Worm (Caenorhabditis elegans): ENCODE measurements around the gene F57C2.5.

F57C2.5 gene

DNA sequence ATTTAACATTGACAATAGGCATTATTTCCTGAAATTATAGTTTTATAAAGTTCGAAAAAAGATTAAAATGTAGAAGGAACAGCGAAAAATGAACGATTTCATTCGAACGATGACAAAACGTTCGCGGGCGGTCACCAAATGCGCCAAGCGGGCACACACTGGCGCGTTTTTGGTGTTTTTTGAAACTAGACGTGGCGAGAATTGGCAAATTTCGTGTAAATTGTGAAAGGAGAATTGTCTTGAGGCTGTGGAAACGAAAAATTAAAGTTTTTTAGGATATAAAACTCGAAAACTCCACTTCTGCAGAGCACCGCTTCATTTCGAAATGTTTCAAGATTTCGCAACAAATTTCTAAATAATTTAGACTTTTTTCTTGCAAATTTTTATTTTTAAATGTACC, 39.4 kb downstream of the F57C2.5 start, which contains the start of gene usp-14 (continued):
- TF ChIP-seq fkh-8 (tag; optimal IDR thresholded peaks at IDR 0.05) (peak; percentile 55), nhr-71 (tag; optimal IDR thresholded peaks at IDR 0.05) (peak; percentile 74), C34B4.2 (tag; optimal IDR thresholded peaks at IDR 0.05) (no peak), lir-3 (tag; optimal IDR thresholded peaks at IDR 0.05; ENCODE audit: poor library complexity) (peak; percentile 8), xbp-1 (tag; optimal IDR thresholded peaks at IDR 0.05) (peak; percentile 63), ceh-82 (tag; optimal IDR thresholded peaks at IDR 0.05) (peak in 2 of 3 experiments; percentile 48 to 51), pqm-1 (tag; optimal IDR thresholded peaks at IDR 0.05) (no peak), blmp-1 (tag; optimal IDR thresholded peaks at IDR 0.05) (peak; percentile 69), unc-130 (tag; optimal IDR thresholded peaks at IDR 0.05) (peak; percentile 30), nhr-12 (tag; optimal IDR thresholded peaks at IDR 0.05) (no peak), nhr-20 (tag; optimal IDR thresholded peaks at IDR 0.05) (peak; percentile 67), nhr-90 (tag; optimal IDR thresholded peaks at IDR 0.05; ENCODE audit: poor library complexity) (peak; percentile 70), pax-3 (tag; optimal IDR thresholded peaks at IDR 0.05) (peak; percentile 0), unc-98 (GFP tag; IDR thresholded peaks at IDR 0.05) (no peak), egl-13 (tag; optimal IDR thresholded peaks at IDR 0.05) (peak; percentile 20), ets-5 (GFP tag; IDR thresholded peaks at IDR 0.05) (no peak), zag-1 (tag; optimal IDR thresholded peaks at IDR 0.05) (no peak), nhr-85 (tag) (peak; percentile 79), lin-35 (GFP tag; optimal IDR thresholded peaks at IDR 0.05) (peak; percentile 82 to 90), rnt-1 (tag; optimal IDR thresholded peaks at IDR 0.05) (peak; percentile 72), irx-1 (tag; optimal IDR thresholded peaks at IDR 0.05) (peak; percentile 51), nhr-76 (tag; optimal IDR thresholded peaks at IDR 0.05) (no peak), snpc-4 (tag; optimal IDR thresholded peaks at IDR 0.05) (peak; percentile 68), mep-1 (tag; optimal IDR thresholded peaks at IDR 0.05) (peak; percentile 66), ceh-90 (tag; optimal IDR thresholded peaks at IDR 0.05) (no peak), hpl-2 (GFP tag; optimal IDR thresholded peaks at IDR 0.05) (no peak), grh-1 (GFP tag; IDR thresholded peaks at IDR 0.05) (peak; percentile 37; the same call in 1 of the 2 replicates), snu-23 (GFP tag; optimal IDR thresholded peaks at IDR 0.05) (peak; percentile 72), elt-3 (tag; optimal IDR thresholded peaks at IDR 0.05) (peak in 1 of 6 experiments; percentile 21), C16A3.4 (tag; optimal IDR thresholded peaks at IDR 0.05) (peak; percentile 38), lin-13 (GFP tag; optimal IDR thresholded peaks at IDR 0.05) (no peak), nhr-47 (tag; optimal IDR thresholded peaks at IDR 0.05) (peak; percentile 73), lsy-2 (tag; optimal IDR thresholded peaks at IDR 0.05) (peak; percentile 70 to 78), swsn-7 (tag; optimal IDR thresholded peaks at IDR 0.05) (peak; percentile 66), mab-9 (GFP tag; IDR thresholded peaks at IDR 0.05) (no peak), nhr-237 (tag; optimal IDR thresholded peaks at IDR 0.05) (no peak), sup-37 (GFP tag; optimal IDR thresholded peaks at IDR 0.05) (no peak), unc-62 (GFP tag; optimal IDR thresholded peaks at IDR 0.05) (no peak), sox-4 (tag; optimal IDR thresholded peaks at IDR 0.05) (no peak), mef-2 (tag; optimal IDR thresholded peaks at IDR 0.05) (no peak), dpl-1 (GFP tag; optimal IDR thresholded peaks at IDR 0.05) (peak; percentile 74 to 87 (median 87)), sptf-1 (tag; optimal IDR thresholded peaks at IDR 0.05) (no peak), unc-30 (tag; optimal IDR thresholded peaks at IDR 0.05) (no peak), skn-1 (tag; optimal IDR thresholded peaks at IDR 0.05) (peak; percentile 96), unc-86 (tag; optimal IDR thresholded peaks at IDR 0.05) (peak; percentile 30), C04F5.9 (tag; optimal IDR thresholded peaks at IDR 0.05) (no peak), ztf-4 (tag; optimal IDR thresholded peaks at IDR 0.05) (no peak), ceh-63 (GFP tag; optimal IDR thresholded peaks at IDR 0.05) (no peak)

Data from whole organism, L1 larva.